Fruit fly (Drosophila melanogaster): ENCODE data around the gene mRpL1.

dm6 chr3R:8310678-8311077, 9.4 kb downstream of the mRpL1 start, which contains the start of gene CG11693:
- TF ChIP-seq psq (optimal IDR thresholded peaks at IDR 0.05), result no peak
- TF ChIP-seq usp (GFP tag; optimal IDR thresholded peaks at IDR 0.05), result no peak
- TF ChIP-seq EcR (GFP tag; optimal IDR thresholded peaks at IDR 0.05), result no peak
- TF ChIP-seq Dll (optimal IDR thresholded peaks at IDR 0.05), result no peak
- no peak for TF ChIP-seq pan (optimal IDR thresholded peaks at IDR 0.05)
